Fruit fly (Drosophila melanogaster) whole organism, adult: ENCODE measurements around the gene Pex19.

ENCODE experiments used
- CG11617 ChIP-seq: fragments of 200-800 bp; sonication (Bioruptor generic); optimal IDR thresholded peaks from 2 replicates; lab custom pipeline; 2017; ENCODE audit warnings: mild to moderate bottlenecking, missing biosample characterization, missing genetic modification reagents, missing genetic modification characterization
- CG12768 ChIP-seq: fragments of 200-800 bp; sonication (Bioruptor generic); optimal IDR thresholded peaks from 2 replicates; lab custom pipeline; 2017; ENCODE audit warnings: missing biosample characterization, missing genetic modification characterization, mild to moderate bottlenecking, moderate library complexity, missing genetic modification reagents
- CG5204 ChIP-seq: fragments of 200-800 bp; sonication (Bioruptor generic); optimal IDR thresholded peaks from 2 replicates; lab custom pipeline; 2016; ENCODE audit warnings: missing biosample characterization, missing genetic modification characterization
- CG7045 ChIP-seq: fragments of 200-800 bp; sonication (Bioruptor generic); optimal IDR thresholded peaks from 2 replicates; lab custom pipeline; 2017; ENCODE audit warnings: missing biosample characterization, mild to moderate bottlenecking, missing genetic modification characterization
- CG7101 ChIP-seq: fragments of 200-800 bp; sonication (Bioruptor generic); optimal IDR thresholded peaks from 2 replicates; lab custom pipeline; 2018; ENCODE audit warnings: missing biosample characterization, mild to moderate bottlenecking, missing genetic modification characterization, moderate library complexity
- Clk ChIP-seq: fragments of 200-800 bp; sonication (Bioruptor generic); optimal IDR thresholded peaks from 2 replicates; lab custom pipeline; 2017; ENCODE audit warnings: missing biosample characterization, missing genetic modification characterization
- bab1 ChIP-seq: fragments of 200-800 bp; sonication (Bioruptor generic); optimal IDR thresholded peaks from 3 replicates; lab custom pipeline; 2019; ENCODE audit warnings: missing biosample characterization, mild to moderate bottlenecking, missing genetic modification characterization, moderate library complexity
- cic ChIP-seq: fragments of 200-800 bp; sonication (Bioruptor generic); optimal IDR thresholded peaks from 2 replicates; lab custom pipeline; 2017; ENCODE audit warnings: missing biosample characterization, mild to moderate bottlenecking, missing genetic modification characterization, moderate library complexity
- cnc ChIP-seq, 2 experiments: fragments of >200 bp; optimal IDR thresholded peaks; 2 replicates each; lab custom pipeline; 2017
- kay ChIP-seq: fragments of 200-800 bp; sonication (Bioruptor generic); peaks from one replicate; lab custom pipeline; 2016; ENCODE audit warnings: missing biosample characterization, missing genetic modification characterization, borderline replicate concordance
- ovo ChIP-seq: fragments of 200-800 bp; sonication (Bioruptor generic); optimal IDR thresholded peaks from 2 replicates; lab custom pipeline; 2016; ENCODE audit warnings: missing biosample characterization, missing genetic modification characterization
- pad ChIP-seq: fragments of 200-800 bp; sonication (Bioruptor generic); optimal IDR thresholded peaks from 3 replicates; lab custom pipeline; 2017; ENCODE audit warnings: missing biosample characterization, missing genetic modification characterization, mild to moderate bottlenecking, moderate library complexity, missing genetic modification reagents
- tj ChIP-seq: fragments of 200-800 bp; sonication (Bioruptor generic); optimal IDR thresholded peaks from 3 replicates; lab custom pipeline; 2017; ENCODE audit warnings: missing biosample characterization, mild to moderate bottlenecking, missing genetic modification characterization, moderate library complexity
- toe ChIP-seq: fragments of 200-800 bp; sonication (Bioruptor generic); optimal IDR thresholded peaks from 2 replicates; lab custom pipeline; 2016; ENCODE audit warnings: missing biosample characterization, missing genetic modification characterization

dm6 chr2L:12049133-12049532 is 42.5 kb upstream of the Pex19 start, which contains the start of gene PLCXD:
- TF ChIP-seq CG7101 (tag; lab: Kevin White, UChicago) = no peak
- TF ChIP-seq cnc (optimal IDR thresholded peaks at IDR 0.05; lab: Kevin White, UChicago) = no peak
- TF ChIP-seq Clk (GFP tag; lab: Kevin White, UChicago) = no peak
- no peak for TF ChIP-seq toe
- no peak for TF ChIP-seq CG11617 (GFP tag; lab: Kevin White, UChicago)
- no peak for TF ChIP-seq tj (GFP tag; lab: Kevin White, UChicago)
- TF ChIP-seq CG7045 = no peak
- no peak for TF ChIP-seq cic (GFP tag; lab: Kevin White, UChicago)
- TF ChIP-seq kay = no peak
- TF ChIP-seq CG12768 = no peak
- TF ChIP-seq pad = no peak
- TF ChIP-seq ovo (GFP tag; lab: Kevin White, UChicago) = no peak
- TF ChIP-seq CG5204 (GFP tag; lab: Kevin White, UChicago) = no peak
- TF ChIP-seq bab1 (GFP tag; lab: Kevin White, UChicago) = no peak
